Worm (Caenorhabditis elegans) whole organism, young adult: ENCODE results near the gene fbxa-76.

ENCODE experiments used
- B0336.3 ChIP-seq: fragments of 200-800 bp; sonication (Bioruptor generic); IDR thresholded peaks from 2 replicates; pipeline ENCODE4 v1.3.6; 2022; ENCODE audit warnings: missing genetic modification characterization, missing compliant biosample characterization
- dox-1 ChIP-seq: fragments of 200-800 bp; sonication (Bioruptor generic); IDR thresholded peaks from 2 replicates; pipeline ENCODE4 v1.3.6; 2022; ENCODE audit warnings: missing genetic modification reagents, missing genetic modification characterization, missing compliant biosample characterization
- ets-4 ChIP-seq: fragments of 200-800 bp; sonication (Bioruptor generic); optimal IDR thresholded peaks from 2 replicates; lab custom pipeline; 2018; ENCODE audit warnings: mild to moderate bottlenecking, missing genetic modification characterization, missing compliant biosample characterization

- TF ChIP-seq ets-4 (GFP tag; lab: Kevin White, UChicago) (no peak), dox-1 (GFP tag; lab: Robert Waterston, UW) (no peak), B0336.3 (no peak)
Observed at ce11 chrIII:1223319-1224093, 25.5 kb downstream of the fbxa-76 start.
